Fruit fly (Drosophila melanogaster): ENCODE measurements around the gene Mtp.

Mtp gene

dm6 chr2L:20934013-20934412, 11.3 kb upstream of the Mtp start, which contains the start of gene CG9270:
CG9270 (minus strand) TSS chr2L:20934113.
- TF ChIP-seq CG32121 (GFP tag; IDR thresholded peaks at IDR 0.05) (no peak), rn (GFP tag; IDR thresholded peaks at IDR 0.05) (no peak), CG8301 (tag; optimal IDR thresholded peaks at IDR 0.05) (no peak), fd96Ca (GFP tag; IDR thresholded peaks at IDR 0.05) (no peak), D1 (tag; optimal IDR thresholded peaks at IDR 0.05) (no peak), CG15710 (tag; optimal IDR thresholded peaks at IDR 0.05) (no peak), CG13204 (GFP tag; optimal IDR thresholded peaks at IDR 0.05) (no peak), CG14655 (GFP tag; optimal IDR thresholded peaks at IDR 0.05) (no peak), Pif1B (GFP tag; optimal IDR thresholded peaks at IDR 0.05) (no peak)

- TF ChIP-seq CG32121 (GFP tag; IDR thresholded peaks at IDR 0.05) (no peak), D1 (tag; optimal IDR thresholded peaks at IDR 0.05) (no peak), Snoo (tag; optimal IDR thresholded peaks at IDR 0.05) (no peak), fd96Ca (GFP tag; IDR thresholded peaks at IDR 0.05) (no peak), Ets98B (GFP tag; IDR thresholded peaks at IDR 0.05) (no peak), gl (tag; optimal IDR thresholded peaks at IDR 0.05) (no peak), CG34367 (tag; optimal IDR thresholded peaks at IDR 0.05) (no peak), CG8301 (tag; optimal IDR thresholded peaks at IDR 0.05) (no peak), Pif1A (GFP tag; optimal IDR thresholded peaks at IDR 0.05) (no peak), CG12605 (GFP tag; IDR thresholded peaks at IDR 0.05) (no peak), CG9948 (tag; optimal IDR thresholded peaks at IDR 0.05) (no peak), CG15710 (tag; optimal IDR thresholded peaks at IDR 0.05) (no peak), CG4496 (GFP tag; IDR thresholded peaks at IDR 0.05) (no peak), CG14655 (GFP tag; optimal IDR thresholded peaks at IDR 0.05) (no peak), CG8159 (tag; optimal IDR thresholded peaks at IDR 0.05) (no peak), CG10348 (GFP tag; IDR thresholded peaks at IDR 0.05) (no peak)
Measured at dm6 chr2L:20927653-20928052, 5.0 kb upstream of the Mtp start, which contains the start of gene Nthl1. Nthl1 (minus strand) TSS chr2L:20927860.

DNA sequence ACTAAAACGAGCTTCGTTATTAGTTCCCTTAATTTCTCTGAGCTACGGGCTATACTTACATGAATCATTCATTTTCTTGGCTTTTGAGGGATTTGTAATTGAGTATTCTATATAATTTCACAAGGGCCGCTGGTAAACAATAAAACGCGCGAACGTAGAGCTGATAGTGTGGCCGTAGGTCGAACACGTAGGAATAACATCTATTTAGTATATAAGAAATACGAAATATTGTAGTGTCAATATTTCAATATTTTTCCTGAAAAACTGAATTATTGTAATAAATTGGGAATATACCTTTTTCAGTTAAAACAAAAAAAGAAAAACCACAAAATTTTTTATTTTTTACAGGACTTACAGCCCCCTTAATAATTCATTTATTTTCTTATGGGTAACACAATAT, 3.3 kb upstream of the Mtp start, which contains the start of gene RPA2:
TSS of gene RPA2 (minus strand) at position 173 of the 400 bp plus-strand sequence.
- TF ChIP-seq Pif1A (GFP tag; optimal IDR thresholded peaks at IDR 0.05) (no peak), Ets98B (GFP tag; IDR thresholded peaks at IDR 0.05) (no peak), gl (tag; optimal IDR thresholded peaks at IDR 0.05) (no peak)

dm6 chr2L:20923088-20923571, 454 bp upstream of the Mtp start:
- TF ChIP-seq CG32121 (GFP tag; IDR thresholded peaks at IDR 0.05): no peak
- TF ChIP-seq fd96Ca (GFP tag; IDR thresholded peaks at IDR 0.05): no peak
- TF ChIP-seq CG9948 (tag; optimal IDR thresholded peaks at IDR 0.05): no peak
- no peak for TF ChIP-seq CG12605 (GFP tag; IDR thresholded peaks at IDR 0.05)
- TF ChIP-seq CG15710 (tag; optimal IDR thresholded peaks at IDR 0.05): no peak
- TF ChIP-seq Pif1A (GFP tag; optimal IDR thresholded peaks at IDR 0.05): no peak
- no peak for TF ChIP-seq rn (GFP tag; IDR thresholded peaks at IDR 0.05)
- no peak for TF ChIP-seq CG13204 (GFP tag; optimal IDR thresholded peaks at IDR 0.05)
- TF ChIP-seq Pif1B (GFP tag; optimal IDR thresholded peaks at IDR 0.05): no peak
- no peak for TF ChIP-seq CG17806 (tag; optimal IDR thresholded peaks at IDR 0.05)
- TF ChIP-seq CG8159 (tag; optimal IDR thresholded peaks at IDR 0.05): no peak
- no peak for TF ChIP-seq Ets98B (GFP tag; IDR thresholded peaks at IDR 0.05)
- no peak for TF ChIP-seq gl (tag; optimal IDR thresholded peaks at IDR 0.05)

dm6 chr2L:20918733-20919132, 3.9 kb downstream of the Mtp start, which contains the start of the genes CG43739 and sky:
CG43739 (minus strand) TSS chr2L:20918931.
sky (minus strand) TSS chr2L:20918931.
- TF ChIP-seq fd96Ca (GFP tag; IDR thresholded peaks at IDR 0.05): no peak
- no peak for TF ChIP-seq CG32121 (GFP tag; IDR thresholded peaks at IDR 0.05)
- no peak for TF ChIP-seq CG34367 (tag; optimal IDR thresholded peaks at IDR 0.05)
- TF ChIP-seq CG14655 (GFP tag; optimal IDR thresholded peaks at IDR 0.05): no peak
- no peak for TF ChIP-seq EcR (GFP tag; optimal IDR thresholded peaks at IDR 0.05)
- 0 out of 3 replicates have a peak, but pooled peaks have one; percentile 6 for TF ChIP-seq CG4496 (GFP tag; IDR thresholded peaks at IDR 0.05)
- no peak for TF ChIP-seq CG12605 (GFP tag; IDR thresholded peaks at IDR 0.05)
- peak; percentile 18; the same call in 1 of the 2 replicates for TF ChIP-seq Ets98B (GFP tag; IDR thresholded peaks at IDR 0.05)
- no peak for TF ChIP-seq CG9948 (tag; optimal IDR thresholded peaks at IDR 0.05)
- TF ChIP-seq D1 (tag; optimal IDR thresholded peaks at IDR 0.05): no peak
- no peak for TF ChIP-seq CG17806 (tag; optimal IDR thresholded peaks at IDR 0.05)
- TF ChIP-seq CG10348 (GFP tag; IDR thresholded peaks at IDR 0.05): no peak
- no peak for TF ChIP-seq CG13204 (GFP tag; optimal IDR thresholded peaks at IDR 0.05)
- no peak for TF ChIP-seq rn (GFP tag; IDR thresholded peaks at IDR 0.05)
- no peak for TF ChIP-seq CG8301 (tag; optimal IDR thresholded peaks at IDR 0.05)

DNA sequence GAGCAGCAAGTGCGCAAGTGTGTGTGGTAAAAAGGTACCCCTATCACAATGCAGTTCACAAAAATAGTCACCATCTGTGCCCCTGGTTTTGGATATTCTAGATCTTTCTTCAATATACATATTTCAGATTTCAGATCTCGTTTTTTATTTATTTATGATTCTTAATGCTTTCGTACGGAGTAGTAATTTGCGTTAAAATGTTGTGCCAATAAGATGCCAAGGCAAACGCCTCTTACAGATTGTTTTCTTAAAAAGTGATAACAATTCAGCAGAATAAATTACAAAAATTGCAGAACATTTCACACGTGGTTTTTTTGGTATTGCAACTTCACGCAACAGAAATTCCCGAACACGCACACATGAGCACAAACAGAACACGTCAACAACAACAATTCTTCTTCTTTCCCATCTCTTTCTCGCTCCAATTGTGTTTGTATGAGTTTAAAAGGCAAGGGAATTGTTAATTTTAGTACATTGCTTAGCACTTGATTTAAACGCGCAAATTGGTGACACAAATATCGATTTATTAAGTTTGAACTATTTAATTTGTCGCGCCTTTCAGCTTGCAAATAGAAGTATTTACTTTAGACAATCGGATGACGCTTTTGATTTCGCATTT, 4.5 kb downstream of the Mtp start:
- TF ChIP-seq gl (tag; optimal IDR thresholded peaks at IDR 0.05) (no peak), CG34367 (tag; optimal IDR thresholded peaks at IDR 0.05) (peak; percentile 36), CG9948 (tag; optimal IDR thresholded peaks at IDR 0.05) (peak; percentile 46), CG12605 (GFP tag; IDR thresholded peaks at IDR 0.05) (peak; percentile 87), Pif1A (GFP tag; optimal IDR thresholded peaks at IDR 0.05) (peak; percentile 15), EcR (GFP tag; optimal IDR thresholded peaks at IDR 0.05) (no peak), CG4496 (GFP tag; IDR thresholded peaks at IDR 0.05) (peak; percentile 71), CG15710 (tag; optimal IDR thresholded peaks at IDR 0.05) (peak; percentile 65), CG32121 (GFP tag; IDR thresholded peaks at IDR 0.05) (peak; percentile 34; the same call in 1 of the 2 replicates), Snoo (tag; optimal IDR thresholded peaks at IDR 0.05) (peak; percentile 71), CG8301 (tag; optimal IDR thresholded peaks at IDR 0.05) (peak; percentile 69), CG13204 (GFP tag; optimal IDR thresholded peaks at IDR 0.05) (no peak), fd96Ca (GFP tag; IDR thresholded peaks at IDR 0.05) (no peak), CG17806 (tag; optimal IDR thresholded peaks at IDR 0.05) (peak; percentile 25), D1 (tag; optimal IDR thresholded peaks at IDR 0.05) (no peak), rn (GFP tag; IDR thresholded peaks at IDR 0.05) (no peak), Ets98B (GFP tag; IDR thresholded peaks at IDR 0.05) (peak; percentile 74), CG14655 (GFP tag; optimal IDR thresholded peaks at IDR 0.05) (peak; percentile 29), Pif1B (GFP tag; optimal IDR thresholded peaks at IDR 0.05) (peak; percentile 77), CG8159 (tag; optimal IDR thresholded peaks at IDR 0.05) (no peak), CG10348 (GFP tag; IDR thresholded peaks at IDR 0.05) (0 out of 2 replicates have a peak, but pooled peaks have one; percentile 32)
